Fruit fly (Drosophila melanogaster) whole organism, pupa: Measurements from ENCODE around the gene CG3592.

ENCODE experiments used
- CG10348 ChIP-seq: fragments of 200-800 bp; sonication (Bioruptor generic); IDR thresholded peaks from 2 replicates; pipeline ENCODE4 v1.3.6; 2022; ENCODE audit warnings: missing biosample characterization, missing genetic modification characterization
- CG13204 ChIP-seq: fragments of 200-800 bp; sonication (Bioruptor generic); optimal IDR thresholded peaks from 2 replicates; lab custom pipeline; 2018; ENCODE audit warnings: missing biosample characterization, mild to moderate bottlenecking, missing genetic modification characterization, moderate library complexity
- CG17806 ChIP-seq: fragments of 200-800 bp; sonication (Bioruptor generic); optimal IDR thresholded peaks from 2 replicates; lab custom pipeline; 2018; ENCODE audit warnings: missing biosample characterization, mild to moderate bottlenecking, missing genetic modification characterization, moderate library complexity
- CG32121 ChIP-seq: fragments of 200-800 bp; sonication (Bioruptor generic); IDR thresholded peaks from 2 replicates; pipeline ENCODE4 v1.3.6; 2022; ENCODE audit warnings: missing biosample characterization, missing genetic modification characterization
- CG34367 ChIP-seq: fragments of 200-800 bp; sonication (Bioruptor generic); optimal IDR thresholded peaks from 2 replicates; lab custom pipeline; 2018; ENCODE audit warnings: missing biosample characterization, mild to moderate bottlenecking, missing genetic modification characterization
- CG8159 ChIP-seq: fragments of 200-800 bp; sonication (Bioruptor generic); optimal IDR thresholded peaks from 3 replicates; lab custom pipeline; 2018; ENCODE audit warnings: missing biosample characterization, mild to moderate bottlenecking, missing genetic modification characterization, moderate library complexity
- Pif1A ChIP-seq: fragments of 200-800 bp; sonication (Bioruptor generic); optimal IDR thresholded peaks from 3 replicates; lab custom pipeline; 2016; ENCODE audit warnings: missing biosample characterization, missing genetic modification characterization
- Snoo ChIP-seq: fragments of 200-800 bp; sonication (Bioruptor generic); optimal IDR thresholded peaks from 3 replicates; lab custom pipeline; 2017; ENCODE audit warnings: missing biosample characterization, mild to moderate bottlenecking, missing genetic modification characterization, inconsistent platforms
- fd96Ca ChIP-seq: fragments of 200-800 bp; sonication (Bioruptor generic); IDR thresholded peaks from 3 replicates; pipeline ENCODE4 v1.3.6; 2022; ENCODE audit warnings: missing biosample characterization, missing genetic modification characterization
- rn ChIP-seq: fragments of 200-800 bp; sonication (Bioruptor generic); IDR thresholded peaks from 2 replicates; pipeline ENCODE4 v1.3.6; 2022; ENCODE audit warnings: missing biosample characterization, missing genetic modification characterization

dm6 chrX:2973593-2973992 lies 38.7 kb downstream of the CG3592 start, which contains the start of gene rst:
- no peak for TF ChIP-seq CG8159 (tag; lab: Kevin White, UChicago)
- no peak for TF ChIP-seq CG34367 (tag; lab: Kevin White, UChicago)
- no peak for TF ChIP-seq CG10348 (GFP tag; lab: Robert Waterston, UW)
- TF ChIP-seq rn (GFP tag; lab: Robert Waterston, UW) = no peak
- TF ChIP-seq Pif1A (GFP tag; lab: Kevin White, UChicago) = no peak
- no peak for TF ChIP-seq Snoo (tag; lab: Kevin White, UChicago)
- TF ChIP-seq CG17806 (tag; lab: Kevin White, UChicago) = no peak
- no peak for TF ChIP-seq fd96Ca
- no peak for TF ChIP-seq CG32121 (GFP tag; lab: Robert Waterston, UW)
- TF ChIP-seq CG13204 = peak; percentile 15
